Worm (Caenorhabditis elegans) whole organism, late embryonic: ENCODE measurements around the gene F21H12.3.

Experiments used
- C08G9.2 ChIP-seq: sonication (generic microtip); optimal IDR thresholded peaks from 2 replicates; lab custom pipeline; 2016; ENCODE audit warnings: mild to moderate bottlenecking, missing genetic modification characterization, moderate library complexity, missing compliant biosample characterization
- C38D4.7 ChIP-seq: fragments of 200-800 bp; sonication (Bioruptor generic); optimal IDR thresholded peaks from 2 replicates; lab custom pipeline; 2018; ENCODE audit warnings: mild to moderate bottlenecking, missing genetic modification characterization, moderate library complexity, missing compliant biosample characterization
- F13H6.1 ChIP-seq: sonication (generic microtip); optimal IDR thresholded peaks from 2 replicates; lab custom pipeline; 2016; ENCODE audit warnings: missing genetic modification characterization, missing compliant biosample characterization
- K02D7.2 ChIP-seq: sonication (generic microtip); optimal IDR thresholded peaks from 2 replicates; lab custom pipeline; 2017; ENCODE audit warnings: mild to moderate bottlenecking, missing genetic modification characterization, missing compliant biosample characterization
- ama-1 ChIP-seq: fragments of 150-350 bp; optimal IDR thresholded peaks from 2 replicates; lab custom pipeline; 2014
- ceh-14 ChIP-seq: sonication (generic microtip); optimal IDR thresholded peaks from 2 replicates; lab custom pipeline; 2016; ENCODE audit warnings: missing genotype, missing genetic modification characterization, missing compliant biosample characterization
- ceh-18 ChIP-seq: sonication (generic microtip); optimal IDR thresholded peaks from 2 replicates; lab custom pipeline; 2016; ENCODE audit warnings: missing genetic modification characterization, missing compliant biosample characterization
- ceh-2 ChIP-seq: sonication (generic microtip); optimal IDR thresholded peaks from 2 replicates; lab custom pipeline; 2016; ENCODE audit warnings: missing genotype, missing genetic modification characterization, missing compliant biosample characterization
- ceh-22 ChIP-seq: sonication (generic microtip); optimal IDR thresholded peaks from 2 replicates; lab custom pipeline; 2017; ENCODE audit warnings: missing biosample characterization, missing genetic modification characterization
- ceh-24 ChIP-seq: sonication (generic microtip); optimal IDR thresholded peaks from 2 replicates; lab custom pipeline; 2016; ENCODE audit warnings: mild to moderate bottlenecking, missing genetic modification characterization, missing compliant biosample characterization
- ceh-30 ChIP-seq: fragments of 150-350 bp; optimal IDR thresholded peaks from 2 replicates; lab custom pipeline; 2014; ENCODE audit warnings: missing biosample characterization, missing genetic modification characterization
- ceh-31 ChIP-seq: sonication (generic microtip); optimal IDR thresholded peaks from 2 replicates; lab custom pipeline; 2016; ENCODE audit warnings: missing genetic modification characterization, missing compliant biosample characterization
- ceh-34 ChIP-seq: sonication (generic microtip); optimal IDR thresholded peaks from 2 replicates; lab custom pipeline; 2016; ENCODE audit warnings: mild to moderate bottlenecking, missing genetic modification characterization, missing compliant biosample characterization
- ceh-45 ChIP-seq: fragments of 200-800 bp; sonication (Bioruptor generic); IDR thresholded peaks from 2 replicates; pipeline ENCODE4 v1.3.6; 2022; ENCODE audit warnings: missing genetic modification reagents, missing genetic modification characterization, missing compliant biosample characterization
- dmd-4 ChIP-seq: sonication (generic microtip); optimal IDR thresholded peaks from 2 replicates; lab custom pipeline; 2016; ENCODE audit warnings: borderline replicate concordance, missing genetic modification characterization, missing compliant biosample characterization
- ets-4 ChIP-seq: sonication (generic microtip); optimal IDR thresholded peaks from 2 replicates; lab custom pipeline; 2016; ENCODE audit warnings: missing genetic modification characterization, missing compliant biosample characterization
- fax-1 ChIP-seq: sonication (generic microtip); optimal IDR thresholded peaks from 2 replicates; lab custom pipeline; 2016; ENCODE audit warnings: missing genotype, missing genetic modification characterization, missing compliant biosample characterization
- fkh-10 ChIP-seq: fragments of 150-350 bp; optimal IDR thresholded peaks from 2 replicates; lab custom pipeline; 2014; ENCODE audit warnings: missing biosample characterization, missing genetic modification reagents, missing genetic modification characterization
- fkh-6 ChIP-seq: sonication (generic microtip); optimal IDR thresholded peaks from 2 replicates; lab custom pipeline; 2016; ENCODE audit warnings: missing genetic modification characterization, missing compliant biosample characterization
- hlh-13 ChIP-seq: fragments of 200-800 bp; sonication (Bioruptor generic); optimal IDR thresholded peaks from 2 replicates; lab custom pipeline; 2018; ENCODE audit warnings: mild to moderate bottlenecking, missing genetic modification characterization, missing compliant biosample characterization
- hlh-8 ChIP-seq: sonication (generic microtip); optimal IDR thresholded peaks from 2 replicates; lab custom pipeline; 2016; ENCODE audit warnings: missing genotype, missing genetic modification characterization, missing compliant biosample characterization
- lin-11 ChIP-seq: fragments of 200-800 bp; sonication (Bioruptor generic); optimal IDR thresholded peaks from 2 replicates; lab custom pipeline; 2018; ENCODE audit warnings: mild to moderate bottlenecking, missing genetic modification characterization, missing compliant biosample characterization
- mec-3 ChIP-seq: sonication (generic microtip); optimal IDR thresholded peaks from 2 replicates; lab custom pipeline; 2016; ENCODE audit warnings: borderline replicate concordance, missing genetic modification characterization, missing compliant biosample characterization
- nhr-11 ChIP-seq: fragments of 150-350 bp; optimal IDR thresholded peaks from 2 replicates; lab custom pipeline; 2014; ENCODE audit warnings: missing biosample characterization, missing genetic modification characterization
- nhr-232 ChIP-seq: sonication (generic microtip); optimal IDR thresholded peaks from 2 replicates; lab custom pipeline; 2016; ENCODE audit warnings: missing genetic modification characterization, missing compliant biosample characterization
- pha-2 ChIP-seq: sonication (generic microtip); optimal IDR thresholded peaks from 2 replicates; lab custom pipeline; 2017; ENCODE audit warnings: mild to moderate bottlenecking, missing genetic modification characterization, missing compliant biosample characterization
- pros-1 ChIP-seq: fragments of 150-350 bp; optimal IDR thresholded peaks from 2 replicates; lab custom pipeline; 2014; ENCODE audit warnings: missing biosample characterization, missing genetic modification reagents, missing genetic modification characterization
- ref-2 ChIP-seq: sonication (generic microtip); optimal IDR thresholded peaks from 2 replicates; lab custom pipeline; 2016; ENCODE audit warnings: missing genetic modification characterization, missing compliant biosample characterization
- rnt-1 ChIP-seq: sonication (generic microtip); optimal IDR thresholded peaks from 2 replicates; lab custom pipeline; 2016; ENCODE audit warnings: missing genetic modification characterization, missing compliant biosample characterization
- sdc-2 ChIP-seq: sonication (generic microtip); optimal IDR thresholded peaks from 2 replicates; lab custom pipeline; 2016; ENCODE audit warnings: missing genotype, missing genetic modification characterization, missing compliant biosample characterization
- sox-2 ChIP-seq: fragments of 200-800 bp; sonication (Bioruptor generic); IDR thresholded peaks from 2 replicates; pipeline ENCODE4 v1.3.6; 2022; ENCODE audit warnings: missing genetic modification reagents, missing genetic modification characterization, missing compliant biosample characterization
- sox-4 ChIP-seq: sonication (generic microtip); optimal IDR thresholded peaks from 2 replicates; lab custom pipeline; 2017; ENCODE audit warnings: mild to moderate bottlenecking, missing genetic modification characterization, inconsistent platforms, missing compliant biosample characterization
- tbx-2 ChIP-seq: sonication (generic microtip); optimal IDR thresholded peaks from 2 replicates; lab custom pipeline; 2016; ENCODE audit warnings: missing genetic modification characterization, missing compliant biosample characterization
- tbx-7 ChIP-seq: sonication (generic microtip); optimal IDR thresholded peaks from 2 replicates; lab custom pipeline; 2016; ENCODE audit warnings: missing genotype, missing genetic modification characterization, missing compliant biosample characterization
- ttx-3 ChIP-seq: sonication (generic microtip); optimal IDR thresholded peaks from 2 replicates; lab custom pipeline; 2016; ENCODE audit warnings: missing genetic modification reagents, missing genetic modification characterization, missing compliant biosample characterization
- unc-86 ChIP-seq: sonication (generic microtip); optimal IDR thresholded peaks from 2 replicates; lab custom pipeline; 2016; ENCODE audit warnings: missing genetic modification characterization, missing compliant biosample characterization
- zip-5 ChIP-seq: sonication (generic microtip); optimal IDR thresholded peaks from 2 replicates; lab custom pipeline; 2016; ENCODE audit warnings: missing genetic modification characterization, missing compliant biosample characterization
- ztf-16 ChIP-seq: sonication (generic microtip); optimal IDR thresholded peaks from 2 replicates; lab custom pipeline; 2017; ENCODE audit warnings: missing genetic modification characterization, missing compliant biosample characterization

The F21H12.3 gene

ce11 chrII:6080743-6081142, 2.0 kb upstream of the F21H12.3 start, which contains the start of gene fbf-1:
fbf-1 (minus strand) TSS chrII:6080843.
- TF ChIP-seq ztf-16 (tag; lab: Kevin White, UChicago) = no peak
- no peak for TF ChIP-seq ttx-3 (tag; lab: Kevin White, UChicago)
- no peak for TF ChIP-seq sox-4 (tag; lab: Kevin White, UChicago)
- TF ChIP-seq fkh-10 (GFP tag; lab: Kevin White, UChicago) = no peak
- no peak for TF ChIP-seq rnt-1
- TF ChIP-seq ceh-2 = no peak
- no peak for TF ChIP-seq ceh-30 (tag; lab: Kevin White, UChicago)
- no peak for TF ChIP-seq fax-1

- TF ChIP-seq ceh-18 = no peak
- no peak for TF ChIP-seq ceh-24
- TF ChIP-seq ceh-34 (tag; lab: Kevin White, UChicago) = no peak
These were observed 8.7 kb downstream of the F21H12.3 start, which contains the start of the genes fbf-2 and nspg-3 for ce11 chrII:6091380-6091779. fbf-2 (minus strand) TSS chrII:6091480. nspg-3 (plus strand) TSS chrII:6091767.

ce11 chrII:6097441-6097840, 14.7 kb downstream of the F21H12.3 start, which contains the start of the genes tpp-2 and rbbp-5:
tpp-2 (minus strand) TSS chrII:6097597.
rbbp-5 (plus strand) TSS chrII:6097830.
- TF ChIP-seq tbx-7 (tag; lab: Kevin White, UChicago) (peak; percentile 65), unc-86 (tag; lab: Kevin White, UChicago) (no peak), C08G9.2 (tag; lab: Kevin White, UChicago) (peak; percentile 82), pha-2 (tag; lab: Kevin White, UChicago) (no peak), zip-5 (peak; percentile 76), F13H6.1 (tag; lab: Kevin White, UChicago) (peak; percentile 34), nhr-232 (no peak), ceh-14 (tag; lab: Kevin White, UChicago) (peak; percentile 30), ceh-2 (peak; percentile 87), sdc-2 (tag; lab: Kevin White, UChicago) (no peak), rnt-1 (peak; percentile 37), hlh-8 (peak; percentile 70), ceh-31 (tag; lab: Kevin White, UChicago) (peak; percentile 88), fax-1 (peak; percentile 49), fkh-6 (tag; lab: Kevin White, UChicago) (peak; percentile 15), ref-2 (tag; lab: Kevin White, UChicago) (peak; percentile 23), ceh-45 (GFP tag; lab: Robert Waterston, UW) (no peak), tbx-2 (tag; lab: Kevin White, UChicago) (peak; percentile 84), sox-2 (GFP tag; lab: Robert Waterston, UW) (no peak), ceh-34 (tag; lab: Kevin White, UChicago) (peak; percentile 2), nhr-11 (tag; lab: Kevin White, UChicago) (no peak), ets-4 (tag; lab: Kevin White, UChicago) (peak; percentile 83)
- TF ChIP-seq, all 69 proteins: peak for 15

ce11 chrII:6099500-6099899, 16.8 kb downstream of the F21H12.3 start, which contains the start of gene rgs-3:
rgs-3 (plus strand) TSS chrII:6099800.
- TF ChIP-seq K02D7.2 = no peak
- TF ChIP-seq sox-4 (tag; lab: Kevin White, UChicago) = no peak
- no peak for TF ChIP-seq lin-11 (tag; lab: Kevin White, UChicago)
- no peak for TF ChIP-seq mec-3 (tag; lab: Kevin White, UChicago)
- TF ChIP-seq ceh-22 (tag; lab: Kevin White, UChicago) = no peak
- TF ChIP-seq ceh-45 (GFP tag; lab: Robert Waterston, UW) = no peak
- TF ChIP-seq, all 69 proteins: peak for 0

- TF ChIP-seq ama-1 (lab: Kevin White, UChicago) = no peak
- TF ChIP-seq hlh-13 (GFP tag; lab: Kevin White, UChicago) = no peak
- no peak for TF ChIP-seq pros-1 (tag; lab: Kevin White, UChicago)
- TF ChIP-seq lin-11 (tag; lab: Kevin White, UChicago) = no peak
- TF ChIP-seq dmd-4 (tag; lab: Kevin White, UChicago) = no peak
- no peak for TF ChIP-seq C38D4.7 (GFP tag; lab: Kevin White, UChicago)
These were observed 18.8 kb downstream of the F21H12.3 start for ce11 chrII:6101475-6101874.
